Worm (Caenorhabditis elegans): ENCODE measurements around the gene K07E3.1.

ce11 chrX:8148993-8149392, 38.8 kb downstream of the K07E3.1 start:
- TF ChIP-seq nhr-237 (tag; optimal IDR thresholded peaks at IDR 0.05) (no peak), aly-2 (tag; optimal IDR thresholded peaks at IDR 0.05) (no peak), nhr-6 (tag; optimal IDR thresholded peaks at IDR 0.05) (no peak), snpc-1.2 (GFP tag; IDR thresholded peaks at IDR 0.05) (peak; percentile 74)
